Fruit fly (Drosophila melanogaster) Kc167 (cell line): ENCODE data around the gene CG10031.

Source experiments
- Myc ChIP-seq: fragments of >200 bp; optimal IDR thresholded peaks from 2 replicates; lab custom pipeline; 2017; ENCODE audit warnings: missing external identifiers
- Sin3A ChIP-seq: fragments of >200 bp; optimal IDR thresholded peaks from 2 replicates; lab custom pipeline; 2018; ENCODE audit warnings: missing external identifiers
- h ChIP-seq: fragments of >200 bp; optimal IDR thresholded peaks from 3 replicates; lab custom pipeline; 2018; ENCODE audit warnings: missing external identifiers
- insv ChIP-seq: fragments of >200 bp; optimal IDR thresholded peaks from 3 replicates; lab custom pipeline; 2018; ENCODE audit warnings: missing external identifiers
- psq ChIP-seq: fragments of >200 bp; optimal IDR thresholded peaks from 2 replicates; lab custom pipeline; 2017; ENCODE audit warnings: missing external identifiers
- ttk ChIP-seq: sonication (Bioruptor generic); optimal IDR thresholded peaks from 2 replicates; lab custom pipeline; 2017; ENCODE audit warnings: missing external identifiers

DNA sequence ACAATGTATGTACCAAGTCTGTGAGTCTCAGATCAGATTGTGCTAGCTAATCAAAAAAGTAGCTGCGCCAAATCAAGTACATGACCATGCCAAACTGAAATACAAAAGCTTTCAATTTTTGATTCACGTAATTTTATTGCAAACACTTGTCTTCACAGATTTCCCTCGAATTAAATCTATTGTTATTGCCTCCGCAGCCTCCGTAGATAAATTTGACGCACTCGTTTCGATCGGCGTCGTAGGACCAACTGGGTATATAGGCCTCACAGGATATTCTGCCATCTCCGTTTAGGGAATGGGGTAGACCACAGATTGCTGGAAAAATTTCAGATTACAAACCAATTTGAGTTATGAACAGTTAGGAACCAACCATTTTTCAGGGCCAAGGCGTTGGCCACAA is 4.0 kb downstream of the CG10031 start, which contains the start of gene CG43165:
- TF ChIP-seq ttk (lab: Kevin White, UChicago) (no peak), Sin3A (lab: Kevin White, UChicago) (no peak), psq (lab: Kevin White, UChicago) (no peak), Myc (lab: Kevin White, UChicago) (no peak), h (lab: Kevin White, UChicago) (no peak), insv (lab: Kevin White, UChicago) (no peak)
